Worm (Caenorhabditis elegans) whole organism, L1 larva: Measurements from ENCODE around the gene C32D5.4.

Experiments used
- C04F5.9 ChIP-seq: sonication (generic microtip); optimal IDR thresholded peaks from 2 replicates; lab custom pipeline; 2016; ENCODE audit warnings: missing genetic modification characterization, missing compliant biosample characterization
- C16A3.4 ChIP-seq: fragments of 150-350 bp; optimal IDR thresholded peaks from 2 replicates; lab custom pipeline; 2014; ENCODE audit warnings: missing biosample characterization, missing genetic modification characterization
- C34B4.2 ChIP-seq: sonication (generic microtip); optimal IDR thresholded peaks from 2 replicates; lab custom pipeline; 2017; ENCODE audit warnings: mild to moderate bottlenecking, missing genetic modification characterization, missing compliant biosample characterization
- Y116A8C.19 ChIP-seq: sonication (generic microtip); optimal IDR thresholded peaks from 2 replicates; lab custom pipeline; 2016; ENCODE audit warnings: missing compliant biosample characterization, missing genetic modification characterization, borderline replicate concordance
- ama-1 ChIP-seq: fragments of 150-350 bp; optimal IDR thresholded peaks from 2 replicates; lab custom pipeline; 2014
- blmp-1 ChIP-seq: fragments of 150-350 bp; optimal IDR thresholded peaks from 2 replicates; lab custom pipeline; 2014; ENCODE audit warnings: missing biosample characterization, missing genetic modification characterization
- ceh-90 ChIP-seq: sonication (generic microtip); optimal IDR thresholded peaks from 2 replicates; lab custom pipeline; 2016; ENCODE audit warnings: missing genetic modification characterization, missing compliant biosample characterization
- ces-1 ChIP-seq: fragments of 150-350 bp; optimal IDR thresholded peaks from 2 replicates; lab custom pipeline; 2014; ENCODE audit warnings: missing biosample characterization, missing genetic modification reagents, missing genetic modification characterization
- dpl-1 ChIP-seq, 3 experiments: fragments of 150-350 bp in 2 of 3; sonication (generic microtip) in 1 of 3; optimal IDR thresholded peaks; 2 replicates each; lab custom pipeline; 2014 to 2017; ENCODE audit warnings: missing biosample characterization in 3 of 3, missing genetic modification characterization in 3 of 3, missing genetic modification reagents in 3 of 3
- dsc-1 ChIP-seq: sonication (generic microtip); optimal IDR thresholded peaks from 2 replicates; lab custom pipeline; 2016; ENCODE audit warnings: mild to moderate bottlenecking, missing genetic modification characterization, missing compliant biosample characterization
- efl-1 ChIP-seq, 4 experiments: fragments of 150-350 bp; optimal IDR thresholded peaks in 3 of 4; peaks in 1 of 4; 1 replicate in 1 of 4; 2 replicates in 3 of 4; lab custom pipeline; 2014; ENCODE audit warnings: missing biosample characterization in 2 of 4, missing genetic modification characterization in 2 of 4, missing genetic modification reagents in 2 of 4
- efl-3 ChIP-seq: fragments of 200-800 bp; sonication (Bioruptor generic); optimal IDR thresholded peaks from 2 replicates; lab custom pipeline; 2018; ENCODE audit warnings: mild to moderate bottlenecking, missing genetic modification characterization, missing compliant biosample characterization
- egl-27 ChIP-seq, 2 experiments: fragments of 150-350 bp in 1 of 2; sonication (generic microtip); optimal IDR thresholded peaks; 3 replicates each; lab custom pipeline; 2017 to 2018; ENCODE audit warnings: missing biosample characterization in 2 of 2, missing genetic modification characterization in 2 of 2, missing genetic modification reagents in 2 of 2
- fkh-10 ChIP-seq: sonication (generic microtip); optimal IDR thresholded peaks from 2 replicates; lab custom pipeline; 2017; ENCODE audit warnings: missing biosample characterization, missing genetic modification reagents, missing genetic modification characterization
- fkh-4 ChIP-seq: sonication (generic microtip); optimal IDR thresholded peaks from 2 replicates; lab custom pipeline; 2016; ENCODE audit warnings: missing compliant biosample characterization, missing genetic modification characterization, borderline replicate concordance
- fkh-8 ChIP-seq: sonication (generic microtip); optimal IDR thresholded peaks from 2 replicates; lab custom pipeline; 2016; ENCODE audit warnings: mild to moderate bottlenecking, missing genetic modification characterization, missing compliant biosample characterization
- fos-1 ChIP-seq: fragments of 150-350 bp; optimal IDR thresholded peaks from 2 replicates; lab custom pipeline; 2014; ENCODE audit warnings: missing biosample characterization, missing genetic modification characterization
- grh-1 ChIP-seq: fragments of 200-800 bp; sonication (Bioruptor generic); IDR thresholded peaks from 2 replicates; pipeline ENCODE4 v1.3.6; 2022; ENCODE audit warnings: missing genetic modification reagents, missing genetic modification characterization, missing compliant biosample characterization
- hpl-2 ChIP-seq: fragments of 150-350 bp; optimal IDR thresholded peaks from 2 replicates; lab custom pipeline; 2014; ENCODE audit warnings: missing biosample characterization, missing genetic modification reagents, missing genetic modification characterization
- isw-1 ChIP-seq: fragments of 200-800 bp; sonication (Bioruptor generic); IDR thresholded peaks from 2 replicates; pipeline ENCODE4 v1.3.6; 2022; ENCODE audit warnings: missing genetic modification characterization, missing compliant biosample characterization
- jun-1 ChIP-seq: fragments of 150-350 bp; optimal IDR thresholded peaks from 2 replicates; lab custom pipeline; 2014; ENCODE audit warnings: missing biosample characterization, missing genetic modification reagents, missing genetic modification characterization
- lin-13 ChIP-seq: fragments of 150-350 bp; optimal IDR thresholded peaks from 2 replicates; lab custom pipeline; 2014; ENCODE audit warnings: missing biosample characterization, missing genetic modification reagents, missing genetic modification characterization
- lin-14 ChIP-seq: fragments of 200-800 bp; sonication (Bioruptor generic); optimal IDR thresholded peaks from 2 replicates; lab custom pipeline; 2018; ENCODE audit warnings: mild to moderate bottlenecking, missing genetic modification characterization, moderate library complexity, missing compliant biosample characterization
- lir-3 ChIP-seq: sonication (generic microtip); optimal IDR thresholded peaks from 2 replicates; lab custom pipeline; 2016; ENCODE audit warnings: mild to moderate bottlenecking, missing genetic modification characterization, moderate library complexity, missing compliant biosample characterization; ENCODE audit not compliant: poor library complexity
- lsy-2 ChIP-seq, 2 experiments: fragments of 150-350 bp; optimal IDR thresholded peaks; 2 replicates each; lab custom pipeline; 2014; ENCODE audit warnings: missing biosample characterization in 2 of 2, missing genetic modification characterization in 2 of 2
- mdl-1 ChIP-seq, 2 experiments: fragments of 150-350 bp; optimal IDR thresholded peaks; 2 replicates each; lab custom pipeline; 2014 to 2017; ENCODE audit warnings: missing biosample characterization in 2 of 2, missing genetic modification characterization in 2 of 2, inconsistent platforms in 1 of 2
- mef-2 ChIP-seq: fragments of 150-350 bp; optimal IDR thresholded peaks from 2 replicates; lab custom pipeline; 2014; ENCODE audit warnings: missing biosample characterization, missing genetic modification characterization
- nhr-11 ChIP-seq: fragments of 150-350 bp; optimal IDR thresholded peaks from 2 replicates; lab custom pipeline; 2014; ENCODE audit warnings: missing biosample characterization, missing genetic modification characterization
- nhr-237 ChIP-seq: fragments of 150-350 bp; optimal IDR thresholded peaks from 2 replicates; lab custom pipeline; 2014; ENCODE audit warnings: missing biosample characterization, missing genetic modification characterization
- nhr-71 ChIP-seq: sonication (generic microtip); optimal IDR thresholded peaks from 2 replicates; lab custom pipeline; 2016; ENCODE audit warnings: mild to moderate bottlenecking, missing genetic modification characterization, moderate library complexity, missing compliant biosample characterization
- pag-3 ChIP-seq: sonication (generic microtip); optimal IDR thresholded peaks from 2 replicates; lab custom pipeline; 2017; ENCODE audit warnings: missing genetic modification characterization, mild to moderate bottlenecking, missing compliant biosample characterization, antibody characterized with exemption, borderline replicate concordance; ENCODE audit not compliant: insufficient read depth
- rnt-1 ChIP-seq: sonication (generic microtip); optimal IDR thresholded peaks from 2 replicates; lab custom pipeline; 2016; ENCODE audit warnings: mild to moderate bottlenecking, missing genetic modification characterization, moderate library complexity, missing compliant biosample characterization
- snu-23 ChIP-seq: sonication (generic microtip); optimal IDR thresholded peaks from 2 replicates; lab custom pipeline; 2016; ENCODE audit warnings: missing genetic modification characterization, missing compliant biosample characterization
- sox-4 ChIP-seq: sonication (generic microtip); optimal IDR thresholded peaks from 2 replicates; lab custom pipeline; 2016; ENCODE audit warnings: missing genetic modification characterization, missing compliant biosample characterization
- sup-37 ChIP-seq: fragments of 200-800 bp; sonication (Bioruptor generic); optimal IDR thresholded peaks from 2 replicates; lab custom pipeline; 2018; ENCODE audit warnings: mild to moderate bottlenecking, missing genetic modification characterization, missing compliant biosample characterization
- tbx-2 ChIP-seq: sonication (generic microtip); optimal IDR thresholded peaks from 2 replicates; lab custom pipeline; 2016; ENCODE audit warnings: missing genetic modification characterization, missing compliant biosample characterization
- unc-130 ChIP-seq: fragments of 150-350 bp; optimal IDR thresholded peaks from 2 replicates; lab custom pipeline; 2017; ENCODE audit warnings: missing biosample characterization, missing genetic modification characterization, inconsistent platforms
- unc-62 ChIP-seq: fragments of 150-350 bp; optimal IDR thresholded peaks from 2 replicates; lab custom pipeline; 2014; ENCODE audit warnings: missing biosample characterization, missing genetic modification reagents, missing genetic modification characterization
- xbp-1 ChIP-seq: sonication (generic microtip); optimal IDR thresholded peaks from 2 replicates; lab custom pipeline; 2016; ENCODE audit warnings: missing genetic modification characterization, missing compliant biosample characterization
- zag-1 ChIP-seq: fragments of 150-350 bp; optimal IDR thresholded peaks from 2 replicates; lab custom pipeline; 2014; ENCODE audit warnings: missing biosample characterization, missing genetic modification characterization
- ztf-11 ChIP-seq, 2 experiments: sonication (generic microtip); optimal IDR thresholded peaks; 2 replicates each; lab custom pipeline; 2016 to 2017; ENCODE audit warnings: missing genetic modification characterization in 2 of 2, missing biosample characterization in 1 of 2, missing compliant biosample characterization in 1 of 2
- ztf-4 ChIP-seq: fragments of 150-350 bp; optimal IDR thresholded peaks from 2 replicates; lab custom pipeline; 2014; ENCODE audit warnings: missing biosample characterization, missing genetic modification characterization

Gene C32D5.4

DNA sequence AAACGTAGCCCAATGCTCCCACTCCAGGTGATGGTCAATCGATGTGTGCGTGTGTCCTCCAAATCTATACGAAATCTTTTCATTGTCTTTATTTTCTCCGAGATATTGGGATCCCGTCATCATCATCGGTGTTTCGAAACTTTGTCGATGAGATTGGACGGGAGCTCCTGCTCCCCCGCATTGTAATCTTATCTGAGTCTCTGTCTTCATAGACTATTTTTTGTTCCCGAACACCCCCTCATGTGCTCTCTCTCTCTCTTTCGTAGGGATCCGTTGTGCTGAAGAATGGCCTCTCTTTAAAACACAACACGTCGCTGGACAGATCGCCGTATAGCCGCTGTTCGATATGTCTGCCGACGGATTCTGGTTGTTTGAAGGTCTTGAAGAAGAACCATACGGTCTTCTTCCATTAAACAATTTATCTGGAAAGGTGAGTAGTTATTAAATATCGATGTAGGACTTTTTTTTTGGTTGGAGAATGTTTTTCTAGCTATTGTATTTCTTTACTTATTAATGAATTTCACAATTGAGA, 19.6 kb downstream of the C32D5.4 start, which contains the start of gene C29F5.1:
C29F5.1 (plus strand) TSS at position 317 of the 532 bp plus-strand sequence.
- no peak for TF ChIP-seq ces-1 (GFP tag; lab: Kevin White, UChicago)
- no peak for TF ChIP-seq ama-1 (lab: Kevin White, UChicago)
- no peak for TF ChIP-seq ztf-11 (tag; optimal IDR thresholded peaks at IDR 0.05; lab: Kevin White, UChicago)
- no peak for TF ChIP-seq sox-4 (tag; lab: Kevin White, UChicago)
- no peak for TF ChIP-seq fkh-10 (GFP tag; lab: Kevin White, UChicago)
- no peak for TF ChIP-seq zag-1 (tag; lab: Kevin White, UChicago)
- TF ChIP-seq ceh-90 (tag; lab: Kevin White, UChicago) = no peak
- TF ChIP-seq hpl-2 (GFP tag; lab: Kevin White, UChicago) = no peak
- TF ChIP-seq lin-13 (GFP tag; lab: Kevin White, UChicago) = no peak
- TF ChIP-seq C16A3.4 (tag; lab: Kevin White, UChicago) = no peak
- no peak for TF ChIP-seq fkh-4
- no peak for TF ChIP-seq nhr-237 (tag; lab: Kevin White, UChicago)
- TF ChIP-seq pag-3 (tag; lab: Kevin White, UChicago) = peak; percentile 11
- TF ChIP-seq lsy-2 (tag; optimal IDR thresholded peaks at IDR 0.05; lab: Kevin White, UChicago) = peak in 1 of 2 experiments; percentile 2
- peak; percentile 34 for TF ChIP-seq dsc-1
- TF ChIP-seq fos-1 = no peak
- no peak for TF ChIP-seq efl-1 (optimal IDR thresholded peaks at IDR 0.05; lab: Kevin White, UChicago)
- peak in 1 of 2 experiments; percentile 92 for TF ChIP-seq efl-1 (GFP tag; optimal IDR thresholded peaks at IDR 0.05 in 1 of 2; lab: Kevin White, UChicago)
- no peak for TF ChIP-seq mef-2 (tag; lab: Kevin White, UChicago)
- no peak for TF ChIP-seq lir-3 (tag; lab: Kevin White, UChicago)
- peak; percentile 43 for TF ChIP-seq nhr-71 (tag; lab: Kevin White, UChicago)
- no peak for TF ChIP-seq C34B4.2
- TF ChIP-seq lin-14 (GFP tag; lab: Kevin White, UChicago) = peak; percentile 89
- TF ChIP-seq rnt-1 (tag; lab: Kevin White, UChicago) = peak; percentile 50
- TF ChIP-seq tbx-2 = no peak
- TF ChIP-seq mdl-1 (tag; optimal IDR thresholded peaks at IDR 0.05; lab: Kevin White, UChicago) = peak in 1 of 2 experiments; percentile 0
- no peak for TF ChIP-seq efl-3 (GFP tag; lab: Kevin White, UChicago)
- TF ChIP-seq fkh-8 (tag; lab: Kevin White, UChicago) = no peak
- TF ChIP-seq snu-23 (GFP tag; lab: Kevin White, UChicago) = peak; percentile 20
- TF ChIP-seq isw-1 (GFP tag; lab: Robert Waterston, UW) = no peak
- TF ChIP-seq nhr-11 (tag; lab: Kevin White, UChicago) = no peak
- no peak for TF ChIP-seq egl-27 (tag; optimal IDR thresholded peaks at IDR 0.05; lab: Kevin White, UChicago)
- TF ChIP-seq grh-1 (GFP tag; lab: Robert Waterston, UW) = no peak
- no peak for TF ChIP-seq C04F5.9
- no peak for TF ChIP-seq xbp-1 (tag; lab: Kevin White, UChicago)
- TF ChIP-seq, all 84 proteins: peak for 9

DNA sequence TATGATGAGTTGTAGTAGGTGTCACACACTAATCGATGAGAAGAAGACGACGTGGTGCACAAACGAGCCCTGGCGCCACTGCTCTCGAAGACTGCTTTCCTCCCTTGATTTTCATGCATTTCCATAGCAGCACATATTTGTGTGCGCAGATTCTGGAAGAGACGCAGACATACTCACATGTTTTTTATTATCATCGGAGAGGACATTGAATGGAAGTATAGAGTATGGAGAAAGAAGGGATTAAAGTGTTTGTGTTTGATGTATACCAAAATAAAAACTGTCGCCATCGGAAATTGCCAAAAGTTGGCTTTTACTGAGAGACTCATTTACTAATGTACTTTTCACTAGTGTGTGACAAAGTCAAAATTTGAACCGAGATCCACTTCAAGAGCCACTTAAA, 28.6 kb downstream of the C32D5.4 start, which contains the start of gene mps-1:
mps-1 (minus strand) TSS at position 101 of the 400 bp plus-strand sequence.
- TF ChIP-seq lsy-2 (tag; optimal IDR thresholded peaks at IDR 0.05; lab: Kevin White, UChicago) = no peak
- TF ChIP-seq C34B4.2 = no peak
- TF ChIP-seq jun-1 = no peak
- no peak for TF ChIP-seq C04F5.9
- TF ChIP-seq unc-62 (GFP tag; lab: Kevin White, UChicago) = no peak
- TF ChIP-seq ztf-4 (tag; lab: Kevin White, UChicago) = no peak
- no peak for TF ChIP-seq fkh-4
- TF ChIP-seq efl-1 (optimal IDR thresholded peaks at IDR 0.05; lab: Kevin White, UChicago) = no peak
- no peak for TF ChIP-seq efl-1 (GFP tag; optimal IDR thresholded peaks at IDR 0.05 in 1 of 2; lab: Kevin White, UChicago)
- TF ChIP-seq fkh-8 (tag; lab: Kevin White, UChicago) = peak; percentile 51
- TF ChIP-seq zag-1 (tag; lab: Kevin White, UChicago) = no peak
- peak; percentile 27 for TF ChIP-seq dsc-1
- TF ChIP-seq unc-130 (tag; lab: Kevin White, UChicago) = no peak
- no peak for TF ChIP-seq blmp-1 (tag; lab: Kevin White, UChicago)
- TF ChIP-seq dpl-1 (GFP tag; optimal IDR thresholded peaks at IDR 0.05; lab: Kevin White, UChicago) = no peak
- TF ChIP-seq Y116A8C.19 (tag; lab: Kevin White, UChicago) = no peak
- no peak for TF ChIP-seq grh-1 (GFP tag; lab: Robert Waterston, UW)
- no peak for TF ChIP-seq sup-37 (GFP tag; lab: Kevin White, UChicago)
